Fruit fly (Drosophila melanogaster) whole organism, embryonic: ENCODE results near the gene HemK2.
A peak's percentile ranks its signal among the peaks of the same experiment; 100 is the strongest.

Source experiments
- Adf1 ChIP-seq: fragments of 200-800 bp; sonication (Bioruptor generic); IDR thresholded peaks from 2 replicates; pipeline ENCODE4 v1.3.6; 2022; ENCODE audit warnings: missing biosample characterization, missing genetic modification characterization
- Asciz ChIP-seq: fragments of 200-800 bp; sonication (Bioruptor generic); optimal IDR thresholded peaks from 2 replicates; lab custom pipeline; 2017; ENCODE audit warnings: missing biosample characterization, mild to moderate bottlenecking, missing genetic modification characterization, missing genetic modification reagents
- C15 ChIP-seq: fragments of 200-800 bp; sonication (Bioruptor generic); IDR thresholded peaks from 3 replicates; pipeline ENCODE4 v1.3.6; 2022; ENCODE audit warnings: missing biosample characterization, missing genetic modification characterization
- CG11093 ChIP-seq: fragments of 200-800 bp; sonication (Bioruptor generic); IDR thresholded peaks from 3 replicates; pipeline ENCODE4 v1.3.6; 2022; ENCODE audit warnings: missing biosample characterization, missing genetic modification characterization
- CG11247 ChIP-seq: fragments of 200-800 bp; sonication (Bioruptor generic); IDR thresholded peaks from 2 replicates; pipeline ENCODE4 v1.3.6; 2022; ENCODE audit warnings: missing biosample characterization, missing genetic modification characterization
- CG12104 ChIP-seq: fragments of 200-800 bp; sonication (Bioruptor generic); optimal IDR thresholded peaks from 3 replicates; lab custom pipeline; 2016; ENCODE audit warnings: missing biosample characterization, missing genetic modification characterization
- CG12236 ChIP-seq: fragments of 200-800 bp; sonication (Bioruptor generic); optimal IDR thresholded peaks from 2 replicates; lab custom pipeline; 2016; ENCODE audit warnings: missing biosample characterization, missing genetic modification characterization
- CG13296 ChIP-seq: fragments of 200-800 bp; sonication (Bioruptor generic); optimal IDR thresholded peaks from 3 replicates; lab custom pipeline; 2018; ENCODE audit warnings: missing biosample characterization, mild to moderate bottlenecking, missing genetic modification characterization
- CG13775 ChIP-seq: fragments of 200-800 bp; sonication (Bioruptor generic); optimal IDR thresholded peaks from 3 replicates; lab custom pipeline; 2017; ENCODE audit warnings: missing biosample characterization, mild to moderate bottlenecking, missing genetic modification characterization
- CG13894 ChIP-seq: fragments of 200-800 bp; sonication (Bioruptor generic); optimal IDR thresholded peaks from 3 replicates; lab custom pipeline; 2018; ENCODE audit warnings: missing biosample characterization, mild to moderate bottlenecking, missing genetic modification characterization, moderate library complexity
- CG14667 ChIP-seq: fragments of 200-800 bp; sonication (Bioruptor generic); IDR thresholded peaks from 2 replicates; pipeline ENCODE4 v1.3.6; 2022; ENCODE audit warnings: missing biosample characterization, missing genetic modification characterization
- CG1529 ChIP-seq: fragments of 200-800 bp; sonication (Bioruptor generic); optimal IDR thresholded peaks from 3 replicates; lab custom pipeline; 2018; ENCODE audit warnings: missing biosample characterization, missing genetic modification characterization
- CG17568 ChIP-seq: fragments of 200-800 bp; sonication (Bioruptor generic); optimal IDR thresholded peaks from 2 replicates; lab custom pipeline; 2018; ENCODE audit warnings: missing biosample characterization, mild to moderate bottlenecking, missing genetic modification characterization, moderate library complexity
- CG1792 ChIP-seq: fragments of 200-800 bp; sonication (Bioruptor generic); optimal IDR thresholded peaks from 2 replicates; lab custom pipeline; 2016; ENCODE audit warnings: missing biosample characterization, missing genetic modification characterization
- CG18476 ChIP-seq: fragments of 200-800 bp; sonication (Bioruptor generic); optimal IDR thresholded peaks from 2 replicates; lab custom pipeline; 2016; ENCODE audit warnings: missing biosample characterization, mild to moderate bottlenecking, missing genetic modification characterization
- CG2129 ChIP-seq: fragments of 200-800 bp; sonication (Bioruptor generic); IDR thresholded peaks from 2 replicates; pipeline ENCODE4 v1.3.6; 2022; ENCODE audit warnings: missing biosample characterization, missing genetic modification characterization; ENCODE audit not compliant: partially characterized antibody
- CG2199 ChIP-seq: fragments of 200-800 bp; sonication (Bioruptor generic); IDR thresholded peaks from 3 replicates; pipeline ENCODE4 v1.3.6; 2022; ENCODE audit warnings: missing biosample characterization, missing genetic modification characterization
- CG3065 ChIP-seq: fragments of 200-800 bp; sonication (Bioruptor generic); optimal IDR thresholded peaks from 2 replicates; lab custom pipeline; 2016; ENCODE audit warnings: missing biosample characterization, missing genetic modification characterization
- CG6854 ChIP-seq: fragments of 200-800 bp; sonication (Bioruptor generic); optimal IDR thresholded peaks from 3 replicates; lab custom pipeline; 2017; ENCODE audit warnings: missing biosample characterization, mild to moderate bottlenecking, missing genetic modification characterization
- CG9817 ChIP-seq: fragments of 200-800 bp; sonication (Bioruptor generic); optimal IDR thresholded peaks from 2 replicates; lab custom pipeline; 2018; ENCODE audit warnings: missing biosample characterization, mild to moderate bottlenecking, missing genetic modification characterization, moderate library complexity
- ERR ChIP-seq: fragments of 200-800 bp; sonication (Bioruptor generic); optimal IDR thresholded peaks from 2 replicates; lab custom pipeline; 2016; ENCODE audit warnings: missing biosample characterization, missing genetic modification characterization
- Gug ChIP-seq: fragments of 200-800 bp; sonication (Bioruptor generic); IDR thresholded peaks from 4 replicates; pipeline ENCODE4 v1.3.6; 2022; ENCODE audit warnings: missing biosample characterization, missing genetic modification characterization
- Hr78 ChIP-seq, 2 experiments: fragments of 200-800 bp in 1 of 2; fragments of >200 bp in 1 of 2; sonication (Bioruptor generic) in 1 of 2; optimal IDR thresholded peaks; 2 replicates each; lab custom pipeline; 2017 to 2019; ENCODE audit warnings: missing biosample characterization in 2 of 2, missing genetic modification characterization in 2 of 2, mild to moderate bottlenecking in 1 of 2, moderate library complexity in 1 of 2
- Lhr ChIP-seq: fragments of 200-800 bp; sonication (Bioruptor generic); optimal IDR thresholded peaks from 3 replicates; lab custom pipeline; 2017; ENCODE audit warnings: mild to moderate bottlenecking, missing biosample characterization, missing genetic modification reagents, missing genetic modification characterization
- Lim3 ChIP-seq: fragments of 200-800 bp; sonication (Bioruptor generic); IDR thresholded peaks from 2 replicates; pipeline ENCODE4 v1.3.6; 2022; ENCODE audit warnings: missing biosample characterization, missing genetic modification characterization
- Mrtf ChIP-seq: fragments of 200-800 bp; sonication (Bioruptor generic); IDR thresholded peaks from 3 replicates; pipeline ENCODE4 v1.3.6; 2022; ENCODE audit warnings: missing biosample characterization, missing genetic modification characterization
- Pdp1 ChIP-seq, 2 experiments: fragments of 200-800 bp; sonication (Bioruptor generic); optimal IDR thresholded peaks; 3 replicates each; lab custom pipeline; 2016; ENCODE audit warnings: missing biosample characterization in 2 of 2, missing genetic modification characterization in 2 of 2, mild to moderate bottlenecking in 1 of 2, moderate library complexity in 1 of 2
- Stat92E ChIP-seq, 3 experiments: fragments of >200 bp in 2 of 3; fragments of 200-800 bp in 1 of 3; sonication (Bioruptor generic) in 1 of 3; optimal IDR thresholded peaks; 2 replicates each; lab custom pipeline; 2017 to 2019; ENCODE audit warnings: missing biosample characterization in 3 of 3, missing genetic modification characterization in 3 of 3, mild to moderate bottlenecking in 1 of 3, moderate library complexity in 1 of 3
- TFAM ChIP-seq: fragments of 200-800 bp; sonication (Bioruptor generic); optimal IDR thresholded peaks from 2 replicates; lab custom pipeline; 2017; ENCODE audit warnings: missing biosample characterization, missing genetic modification characterization, inconsistent platforms
- az2 ChIP-seq: fragments of 200-800 bp; sonication (Bioruptor generic); optimal IDR thresholded peaks from 3 replicates; lab custom pipeline; 2016; ENCODE audit warnings: missing biosample characterization, missing genetic modification characterization
- cato ChIP-seq: fragments of 200-800 bp; sonication (Bioruptor generic); optimal IDR thresholded peaks from 2 replicates; lab custom pipeline; 2016; ENCODE audit warnings: missing biosample characterization, missing genetic modification characterization, borderline replicate concordance
- chinmo ChIP-seq: fragments of 200-800 bp; sonication (Bioruptor generic); IDR thresholded peaks from 4 replicates; pipeline ENCODE4 v1.3.6; 2022; ENCODE audit warnings: missing biosample characterization, missing genetic modification characterization; ENCODE audit not compliant: partially characterized antibody
- chn ChIP-seq: fragments of 200-800 bp; sonication (Bioruptor generic); optimal IDR thresholded peaks from 2 replicates; lab custom pipeline; 2016; ENCODE audit warnings: missing biosample characterization, missing genetic modification characterization
- en ChIP-seq: fragments of 200-800 bp; sonication (Bioruptor generic); optimal IDR thresholded peaks from 2 replicates; lab custom pipeline; 2016; ENCODE audit warnings: missing biosample characterization, missing genetic modification characterization
- esg ChIP-seq: fragments of 200-800 bp; sonication (Bioruptor generic); conservative IDR thresholded peaks from 2 replicates; pipeline ENCODE4 v1.3.6; 2022; ENCODE audit warnings: missing biosample characterization, missing genetic modification characterization
- gem ChIP-seq: fragments of 200-800 bp; sonication (Bioruptor generic); optimal IDR thresholded peaks from 2 replicates; lab custom pipeline; 2019; ENCODE audit warnings: missing biosample characterization, mild to moderate bottlenecking, missing genetic modification characterization, moderate library complexity
- grn ChIP-seq: fragments of 200-800 bp; sonication (Bioruptor generic); optimal IDR thresholded peaks from 3 replicates; lab custom pipeline; 2017; ENCODE audit warnings: missing biosample characterization, missing genetic modification characterization
- h ChIP-seq: fragments of >200 bp; optimal IDR thresholded peaks from 2 replicates; lab custom pipeline; 2017
- hbn ChIP-seq: fragments of 200-800 bp; sonication (Bioruptor generic); IDR thresholded peaks from 2 replicates; pipeline ENCODE4 v1.3.6; 2022; ENCODE audit warnings: missing biosample characterization, missing genetic modification characterization; ENCODE audit not compliant: partially characterized antibody
- luna ChIP-seq: fragments of 200-800 bp; sonication (Bioruptor generic); optimal IDR thresholded peaks from 2 replicates; lab custom pipeline; 2016; ENCODE audit warnings: missing biosample characterization, missing genetic modification characterization
- sc ChIP-seq, 3 experiments: fragments of >200 bp in 2 of 3; fragments of 200-800 bp in 1 of 3; sonication (Bioruptor generic) in 1 of 3; optimal IDR thresholded peaks; 2 replicates in 2 of 3; 3 replicates in 1 of 3; lab custom pipeline; 2017; ENCODE audit warnings: mild to moderate bottlenecking in 1 of 3, missing biosample characterization in 1 of 3, missing genetic modification characterization in 1 of 3, missing genetic modification reagents in 1 of 3
- scrt ChIP-seq: fragments of 200-800 bp; sonication (Bioruptor generic); optimal IDR thresholded peaks from 2 replicates; lab custom pipeline; 2018; ENCODE audit warnings: missing biosample characterization, mild to moderate bottlenecking, missing genetic modification characterization, moderate library complexity
- shn ChIP-seq: fragments of 200-800 bp; sonication (Bioruptor generic); optimal IDR thresholded peaks from 3 replicates; lab custom pipeline; 2016; ENCODE audit warnings: missing biosample characterization, missing genetic modification characterization
- sim ChIP-seq: fragments of 200-800 bp; sonication (Bioruptor generic); IDR thresholded peaks from 2 replicates; pipeline ENCODE4 v1.3.6; 2022; ENCODE audit warnings: missing biosample characterization, missing genetic modification characterization
- sima ChIP-seq: fragments of 200-800 bp; sonication (Bioruptor generic); optimal IDR thresholded peaks from 2 replicates; lab custom pipeline; 2016; ENCODE audit warnings: missing biosample characterization, missing genetic modification characterization
- slp2 ChIP-seq: fragments of 200-800 bp; sonication (Bioruptor generic); optimal IDR thresholded peaks from 2 replicates; lab custom pipeline; 2016; ENCODE audit warnings: missing biosample characterization, missing genetic modification characterization
- tgo ChIP-seq: fragments of 200-800 bp; sonication (Bioruptor generic); IDR thresholded peaks from 3 replicates; pipeline ENCODE4 v1.3.6; 2022; ENCODE audit warnings: missing biosample characterization, missing genetic modification characterization
- tup ChIP-seq: fragments of 200-800 bp; sonication (Bioruptor generic); optimal IDR thresholded peaks from 2 replicates; lab custom pipeline; 2016; ENCODE audit warnings: missing biosample characterization, mild to moderate bottlenecking, missing genetic modification characterization, moderate library complexity
- unpg ChIP-seq: fragments of 200-800 bp; sonication (Bioruptor generic); optimal IDR thresholded peaks from 3 replicates; lab custom pipeline; 2018; ENCODE audit warnings: missing biosample characterization, mild to moderate bottlenecking, missing genetic modification characterization, moderate library complexity
- yki ChIP-seq: fragments of >200 bp; optimal IDR thresholded peaks from 3 replicates; lab custom pipeline; 2018
- zfh2 ChIP-seq: fragments of 200-800 bp; sonication (Bioruptor generic); optimal IDR thresholded peaks from 2 replicates; lab custom pipeline; 2016; ENCODE audit warnings: missing biosample characterization, missing genetic modification characterization

The HemK2 gene

dm6 chr2L:2734215-2734614 is 25.3 kb downstream of the HemK2 start (continued):
- TF ChIP-seq Adf1 (no peak; the same call in 1 of the 2 replicates), tgo (GFP tag; lab: Robert Waterston, UW) (peak; percentile 22; the same call in 2 of the 3 replicates), ERR (GFP tag; lab: Kevin White, UChicago) (no peak), sim (no peak), en (GFP tag; lab: Kevin White, UChicago) (no peak), CG12104 (peak; percentile 17), TFAM (no peak), CG12236 (GFP tag; lab: Kevin White, UChicago) (no peak), CG6854 (peak; percentile 22), chn (GFP tag; lab: Kevin White, UChicago) (no peak), CG9817 (peak; percentile 57), cato (GFP tag; lab: Kevin White, UChicago) (no peak), CG18476 (GFP tag; lab: Kevin White, UChicago) (no peak), h (lab: Kevin White, UChicago) (no peak), unpg (GFP tag; lab: Kevin White, UChicago) (peak; percentile 45), az2 (GFP tag; lab: Kevin White, UChicago) (no peak), CG1792 (GFP tag; lab: Kevin White, UChicago) (no peak), esg (GFP tag; lab: Robert Waterston, UW) (peak; percentile 39), CG13296 (GFP tag; lab: Kevin White, UChicago) (peak; percentile 66), Stat92E (GFP tag; optimal IDR thresholded peaks at IDR 0.05; lab: Kevin White, UChicago) (no peak), yki (lab: Kevin White, UChicago) (no peak), CG1529 (GFP tag; lab: Kevin White, UChicago) (no peak), Gug (GFP tag; lab: Robert Waterston, UW) (peak; percentile 4; the same call in 1 of the 4 replicates), zfh2 (peak; percentile 74), chinmo (GFP tag; lab: Robert Waterston, UW) (no peak), CG3065 (GFP tag; lab: Kevin White, UChicago) (no peak), grn (GFP tag; lab: Kevin White, UChicago) (no peak), Lim3 (GFP tag; lab: Robert Waterston, UW) (no peak), Pdp1 (GFP tag; optimal IDR thresholded peaks at IDR 0.05; lab: Kevin White, UChicago) (peak; percentile 22 to 83), C15 (GFP tag; lab: Robert Waterston, UW) (no peak), Hr78 (GFP tag; optimal IDR thresholded peaks at IDR 0.05; lab: Kevin White, UChicago) (no peak), scrt (GFP tag; lab: Kevin White, UChicago) (peak; percentile 54), CG2129 (GFP tag; lab: Robert Waterston, UW) (no peak), luna (GFP tag; lab: Kevin White, UChicago) (no peak), CG2199 (no peak), CG14667 (GFP tag; lab: Robert Waterston, UW) (no peak), CG13894 (no peak), CG17568 (GFP tag; lab: Kevin White, UChicago) (no peak), Asciz (GFP tag; lab: Kevin White, UChicago) (peak; percentile 2), gem (tag; lab: Kevin White, UChicago) (peak; percentile 68), slp2 (GFP tag; lab: Kevin White, UChicago) (peak; percentile 17), sc (optimal IDR thresholded peaks at IDR 0.05; lab: Kevin White, UChicago) (no peak), sc (GFP tag; optimal IDR thresholded peaks at IDR 0.05; lab: Kevin White, UChicago) (no peak), sima (no peak), CG13775 (GFP tag; lab: Kevin White, UChicago) (peak; percentile 49), Lhr (GFP tag; lab: Kevin White, UChicago) (no peak), hbn (no peak), CG11093 (no peak), Mrtf (GFP tag; lab: Robert Waterston, UW) (0 out of 3 replicates have a peak, but pooled peaks have one; percentile 22), shn (GFP tag; lab: Kevin White, UChicago) (peak; percentile 1), CG11247 (GFP tag; lab: Robert Waterston, UW) (no peak; the same call in 1 of the 2 replicates), tup (GFP tag; lab: Kevin White, UChicago) (no peak)
